Fruit fly (Drosophila melanogaster) whole organism, embryonic: ENCODE measurements around the gene nmo.

Experiments
- Ada2b ChIP-seq: fragments of 200-800 bp; sonication (Bioruptor generic); IDR thresholded peaks from 2 replicates; pipeline ENCODE4 v1.3.6; 2022; ENCODE audit warnings: missing biosample characterization, missing genetic modification characterization
- Bgb ChIP-seq: fragments of 200-800 bp; sonication (Bioruptor generic); IDR thresholded peaks from 2 replicates; pipeline ENCODE4 v1.3.6; 2022; ENCODE audit warnings: missing biosample characterization, missing genetic modification characterization; ENCODE audit not compliant: partially characterized antibody
- CG10979 ChIP-seq: fragments of 200-800 bp; sonication (Bioruptor generic); optimal IDR thresholded peaks from 2 replicates; lab custom pipeline; 2018; ENCODE audit warnings: missing biosample characterization, mild to moderate bottlenecking, missing genetic modification characterization, moderate library complexity
- CG11504 ChIP-seq: fragments of 200-800 bp; sonication (Bioruptor generic); optimal IDR thresholded peaks from 3 replicates; lab custom pipeline; 2019; ENCODE audit warnings: missing biosample characterization, mild to moderate bottlenecking, missing genetic modification characterization, moderate library complexity
- CG12071 ChIP-seq: fragments of 200-800 bp; sonication (Bioruptor generic); optimal IDR thresholded peaks from 3 replicates; lab custom pipeline; 2018; ENCODE audit warnings: missing biosample characterization, mild to moderate bottlenecking, missing genetic modification characterization
- CG13296 ChIP-seq: fragments of 200-800 bp; sonication (Bioruptor generic); optimal IDR thresholded peaks from 3 replicates; lab custom pipeline; 2018; ENCODE audit warnings: missing biosample characterization, mild to moderate bottlenecking, missing genetic modification characterization
- CG14014 ChIP-seq: fragments of 200-800 bp; sonication (Bioruptor generic); IDR thresholded peaks from 2 replicates; pipeline ENCODE4 v1.3.6; 2022; ENCODE audit warnings: missing biosample characterization, missing genetic modification characterization
- CG14965 ChIP-seq: fragments of 200-800 bp; sonication (Bioruptor generic); optimal IDR thresholded peaks from 2 replicates; lab custom pipeline; 2016; ENCODE audit warnings: missing biosample characterization, missing genetic modification characterization, borderline replicate concordance
- CG2116 ChIP-seq: fragments of 200-800 bp; sonication (Bioruptor generic); optimal IDR thresholded peaks from 3 replicates; lab custom pipeline; 2018; ENCODE audit warnings: missing biosample characterization, mild to moderate bottlenecking, missing genetic modification characterization
- CG2875 ChIP-seq: fragments of 200-800 bp; sonication (Bioruptor generic); optimal IDR thresholded peaks from 2 replicates; lab custom pipeline; 2017; ENCODE audit warnings: missing biosample characterization, mild to moderate bottlenecking, missing genetic modification characterization, missing genetic modification reagents
- CG33557 ChIP-seq: fragments of 200-800 bp; sonication (Bioruptor generic); optimal IDR thresholded peaks from 2 replicates; lab custom pipeline; 2019; ENCODE audit warnings: missing biosample characterization, mild to moderate bottlenecking, missing genetic modification characterization, moderate library complexity
- CG4328 ChIP-seq: fragments of 200-800 bp; sonication (Bioruptor generic); optimal IDR thresholded peaks from 3 replicates; lab custom pipeline; 2017; ENCODE audit warnings: missing biosample characterization, missing genetic modification reagents, missing genetic modification characterization
- CG4424 ChIP-seq: fragments of 200-800 bp; sonication (Bioruptor generic); optimal IDR thresholded peaks from 3 replicates; lab custom pipeline; 2016; ENCODE audit warnings: missing biosample characterization, missing genetic modification characterization
- CG4707 ChIP-seq: fragments of 200-800 bp; sonication (Bioruptor generic); optimal IDR thresholded peaks from 2 replicates; lab custom pipeline; 2018; ENCODE audit warnings: missing biosample characterization, mild to moderate bottlenecking, missing genetic modification characterization, moderate library complexity
- CG7357 ChIP-seq: fragments of 200-800 bp; sonication (Bioruptor generic); IDR thresholded peaks from 3 replicates; pipeline ENCODE4 v1.3.6; 2022; ENCODE audit warnings: missing biosample characterization, missing genetic modification characterization
- CG7745 ChIP-seq: fragments of 200-800 bp; sonication (Bioruptor generic); optimal IDR thresholded peaks from 2 replicates; lab custom pipeline; 2018; ENCODE audit warnings: missing biosample characterization, mild to moderate bottlenecking, missing genetic modification characterization, moderate library complexity
- CG8478 ChIP-seq: fragments of >200 bp; optimal IDR thresholded peaks from 2 replicates; lab custom pipeline; 2018
- CG9437 ChIP-seq: fragments of 200-800 bp; sonication (Bioruptor generic); optimal IDR thresholded peaks from 2 replicates; lab custom pipeline; 2018; ENCODE audit warnings: missing biosample characterization, mild to moderate bottlenecking, missing genetic modification characterization
- Dip2 ChIP-seq: fragments of 200-800 bp; sonication (Bioruptor generic); IDR thresholded peaks from 2 replicates; pipeline ENCODE4 v1.3.6; 2022; ENCODE audit warnings: missing biosample characterization, missing genetic modification characterization
- Eip74EF ChIP-seq, 2 experiments: fragments of 200-800 bp in 1 of 2; fragments of >200 bp in 1 of 2; sonication (Bioruptor generic) in 1 of 2; optimal IDR thresholded peaks; 2 replicates each; lab custom pipeline; 2017 to 2019; ENCODE audit warnings: missing biosample characterization in 2 of 2, missing genetic modification characterization in 2 of 2, mild to moderate bottlenecking in 1 of 2, moderate library complexity in 1 of 2
- H2.0 ChIP-seq: fragments of 200-800 bp; sonication (Bioruptor generic); IDR thresholded peaks from 2 replicates; pipeline ENCODE4 v1.3.6; 2022; ENCODE audit warnings: missing biosample characterization, missing genetic modification characterization
- Max ChIP-seq: fragments of 200-800 bp; sonication (Bioruptor generic); optimal IDR thresholded peaks from 2 replicates; lab custom pipeline; 2016; ENCODE audit warnings: missing biosample characterization, mild to moderate bottlenecking, missing genetic modification characterization
- Mes4 ChIP-seq: fragments of 200-800 bp; sonication (Bioruptor generic); optimal IDR thresholded peaks from 2 replicates; lab custom pipeline; 2016; ENCODE audit warnings: missing biosample characterization, missing genetic modification characterization
- Nf-YB ChIP-seq: fragments of 200-800 bp; sonication (Bioruptor generic); optimal IDR thresholded peaks from 3 replicates; lab custom pipeline; 2019; ENCODE audit warnings: missing biosample characterization, mild to moderate bottlenecking, missing genetic modification characterization, moderate library complexity
- Nf-YC ChIP-seq: fragments of 200-800 bp; optimal IDR thresholded peaks from 3 replicates; lab custom pipeline; 2019; ENCODE audit warnings: missing biosample characterization, mild to moderate bottlenecking, missing genetic modification characterization, moderate library complexity
- Oli ChIP-seq: fragments of 200-800 bp; sonication (Bioruptor generic); optimal IDR thresholded peaks from 2 replicates; lab custom pipeline; 2018; ENCODE audit warnings: missing biosample characterization, mild to moderate bottlenecking, missing genetic modification characterization, moderate library complexity
- Ptx1 ChIP-seq: fragments of 200-800 bp; sonication (Bioruptor generic); IDR thresholded peaks from 2 replicates; pipeline ENCODE4 v1.3.6; 2022; ENCODE audit warnings: missing biosample characterization, missing genetic modification characterization
- Ravus ChIP-seq: fragments of 200-800 bp; sonication (Bioruptor generic); IDR thresholded peaks from 2 replicates; pipeline ENCODE4 v1.3.6; 2022; ENCODE audit warnings: missing biosample characterization, missing genetic modification characterization
- Sox102F ChIP-seq: fragments of 200-800 bp; sonication (Bioruptor generic); optimal IDR thresholded peaks from 2 replicates; lab custom pipeline; 2018; ENCODE audit warnings: missing biosample characterization, mild to moderate bottlenecking, missing genetic modification characterization, moderate library complexity
- Taf1 ChIP-seq: fragments of 200-800 bp; sonication (Bioruptor generic); IDR thresholded peaks from 2 replicates; pipeline ENCODE4 v1.3.6; 2022; ENCODE audit warnings: missing biosample characterization, missing genetic modification characterization
- ap ChIP-seq: fragments of 200-800 bp; sonication (Bioruptor generic); IDR thresholded peaks from 2 replicates; pipeline ENCODE4 v1.3.6; 2022; ENCODE audit warnings: missing biosample characterization, missing genetic modification characterization
- ase ChIP-seq: fragments of 200-800 bp; sonication (Bioruptor generic); IDR thresholded peaks from 3 replicates; pipeline ENCODE4 v1.3.6; 2022; ENCODE audit warnings: missing biosample characterization, missing genetic modification characterization
- caup ChIP-seq: fragments of 200-800 bp; sonication (Bioruptor generic); optimal IDR thresholded peaks from 3 replicates; lab custom pipeline; 2017; ENCODE audit warnings: missing biosample characterization, mild to moderate bottlenecking, missing genetic modification characterization, moderate library complexity; ENCODE audit not compliant: severe bottlenecking
- crc ChIP-seq: fragments of 200-800 bp; sonication (Bioruptor generic); optimal IDR thresholded peaks from 2 replicates; lab custom pipeline; 2016; ENCODE audit warnings: missing biosample characterization, missing genetic modification characterization
- dmrt11E ChIP-seq: fragments of 200-800 bp; sonication (Bioruptor generic); optimal IDR thresholded peaks from 3 replicates; lab custom pipeline; 2018; ENCODE audit warnings: missing biosample characterization, mild to moderate bottlenecking, missing genetic modification characterization, moderate library complexity
- ems ChIP-seq: fragments of 200-800 bp; sonication (Bioruptor generic); optimal IDR thresholded peaks from 3 replicates; lab custom pipeline; 2016; ENCODE audit warnings: missing biosample characterization, missing genetic modification characterization
- ftz-f1 ChIP-seq: fragments of 200-800 bp; sonication (Bioruptor generic); optimal IDR thresholded peaks from 2 replicates; lab custom pipeline; 2016; ENCODE audit warnings: missing biosample characterization, missing genetic modification characterization
- hb ChIP-seq: fragments of 200-800 bp; sonication (Bioruptor generic); IDR thresholded peaks from 3 replicates; pipeline ENCODE4 v1.3.6; 2022; ENCODE audit warnings: missing biosample characterization, missing genetic modification characterization; ENCODE audit not compliant: partially characterized antibody
- hth ChIP-seq: fragments of >200 bp; optimal IDR thresholded peaks from 2 replicates; lab custom pipeline; 2017; ENCODE audit warnings: inconsistent platforms
- kay ChIP-seq: fragments of 200-800 bp; sonication (Bioruptor generic); optimal IDR thresholded peaks from 2 replicates; lab custom pipeline; 2016; ENCODE audit warnings: missing biosample characterization, missing genetic modification characterization
- kni ChIP-seq: fragments of 200-800 bp; sonication (Bioruptor generic); optimal IDR thresholded peaks from 3 replicates; lab custom pipeline; 2017; ENCODE audit warnings: mild to moderate bottlenecking, missing biosample characterization, missing genetic modification reagents, missing genetic modification characterization
- mirr ChIP-seq: fragments of 200-800 bp; sonication (Bioruptor generic); optimal IDR thresholded peaks from 3 replicates; lab custom pipeline; 2018; ENCODE audit warnings: missing biosample characterization, mild to moderate bottlenecking, missing genetic modification characterization
- nau ChIP-seq: fragments of 200-800 bp; sonication (Bioruptor generic); optimal IDR thresholded peaks from 3 replicates; lab custom pipeline; 2017; ENCODE audit warnings: missing biosample characterization, mild to moderate bottlenecking, missing genetic modification characterization, missing genetic modification reagents
- nerfin-2 ChIP-seq: fragments of 200-800 bp; sonication (Bioruptor generic); IDR thresholded peaks from 2 replicates; pipeline ENCODE4 v1.3.6; 2022; ENCODE audit warnings: missing biosample characterization, missing genetic modification characterization; ENCODE audit not compliant: partially characterized antibody
- org-1 ChIP-seq: fragments of 200-800 bp; sonication (Bioruptor generic); optimal IDR thresholded peaks from 2 replicates; lab custom pipeline; 2017; ENCODE audit warnings: missing biosample characterization, missing genetic modification characterization
- otp ChIP-seq: fragments of 200-800 bp; sonication (Bioruptor generic); IDR thresholded peaks from 3 replicates; pipeline ENCODE4, ENCODE4 v1.3.6; 2022; ENCODE audit warnings: missing biosample characterization, missing genetic modification characterization
- peb ChIP-seq: fragments of 200-800 bp; sonication (Bioruptor generic); IDR thresholded peaks from 2 replicates; pipeline ENCODE4 v1.3.6; 2022; ENCODE audit warnings: missing biosample characterization, missing genetic modification characterization
- psq ChIP-seq: fragments of 200-800 bp; sonication (Bioruptor generic); optimal IDR thresholded peaks from 2 replicates; lab custom pipeline; 2017; ENCODE audit warnings: missing biosample characterization, missing genetic modification characterization
- slbo ChIP-seq: fragments of 200-800 bp; sonication (Bioruptor generic); IDR thresholded peaks from 2 replicates; pipeline ENCODE4 v1.3.6; 2022; ENCODE audit warnings: missing biosample characterization, missing genetic modification characterization
- stwl ChIP-seq: fragments of 200-800 bp; sonication (Bioruptor generic); optimal IDR thresholded peaks from 3 replicates; lab custom pipeline; 2018; ENCODE audit warnings: missing biosample characterization, mild to moderate bottlenecking, missing genetic modification characterization, moderate library complexity
- ttk ChIP-seq: fragments of 200-800 bp; sonication (Bioruptor generic); IDR thresholded peaks from 2 replicates; pipeline ENCODE4 v2.1.2; 2022; ENCODE audit warnings: missing biosample characterization, missing genetic modification characterization
- zf30C ChIP-seq: fragments of 200-800 bp; sonication (Bioruptor generic); optimal IDR thresholded peaks from 3 replicates; lab custom pipeline; 2018; ENCODE audit warnings: missing biosample characterization, mild to moderate bottlenecking, missing genetic modification characterization

Gene nmo

dm6 chr3L:8077207-8077606 lies 98.4 kb downstream of the nmo start (continued):
- no peak for TF ChIP-seq CG2116 (GFP tag; lab: Kevin White, UChicago)
- no peak for TF ChIP-seq Ada2b (GFP tag; lab: Robert Waterston, UW)
- TF ChIP-seq kay (GFP tag; lab: Kevin White, UChicago) = no peak
- no peak for TF ChIP-seq CG10979 (tag; lab: Kevin White, UChicago)
- TF ChIP-seq dmrt11E (tag; lab: Kevin White, UChicago) = no peak
- TF ChIP-seq CG4424 = no peak
- no peak for TF ChIP-seq Oli (tag; lab: Kevin White, UChicago)
- TF ChIP-seq CG9437 (GFP tag; lab: Kevin White, UChicago) = no peak
- TF ChIP-seq CG12071 (GFP tag; lab: Kevin White, UChicago) = peak; percentile 8
- no peak for TF ChIP-seq CG33557 (GFP tag; lab: Kevin White, UChicago)
- no peak for TF ChIP-seq ase
- no peak for TF ChIP-seq CG2875 (GFP tag; lab: Kevin White, UChicago)
- no peak for TF ChIP-seq H2.0 (GFP tag; lab: Robert Waterston, UW)
- TF ChIP-seq kni (GFP tag; lab: Kevin White, UChicago) = no peak
- no peak for TF ChIP-seq ttk (GFP tag; lab: Robert Waterston, UW)
- TF ChIP-seq psq (GFP tag; lab: Kevin White, UChicago) = no peak
- TF ChIP-seq Taf1 = no peak
- TF ChIP-seq Mes4 (GFP tag; lab: Kevin White, UChicago) = no peak
- TF ChIP-seq CG7357 (GFP tag; lab: Robert Waterston, UW) = no peak
- no peak for TF ChIP-seq Eip74EF (GFP tag; optimal IDR thresholded peaks at IDR 0.05; lab: Kevin White, UChicago)
- peak; percentile 23 for TF ChIP-seq caup
- TF ChIP-seq ftz-f1 (GFP tag; lab: Kevin White, UChicago) = no peak
- no peak for TF ChIP-seq Ravus (GFP tag; lab: Robert Waterston, UW)
- TF ChIP-seq nerfin-2 (GFP tag; lab: Robert Waterston, UW) = no peak
- no peak for TF ChIP-seq otp
- TF ChIP-seq nau (GFP tag; lab: Kevin White, UChicago) = no peak
- no peak for TF ChIP-seq stwl
- no peak for TF ChIP-seq CG14014 (GFP tag; lab: Robert Waterston, UW)
- no peak for TF ChIP-seq crc (GFP tag; lab: Kevin White, UChicago)
- no peak for TF ChIP-seq peb (GFP tag; lab: Robert Waterston, UW)
- TF ChIP-seq zf30C (GFP tag; lab: Kevin White, UChicago) = no peak
- TF ChIP-seq Nf-YB (GFP tag; lab: Kevin White, UChicago) = peak; percentile 25
- peak; percentile 51 for TF ChIP-seq CG13296 (GFP tag; lab: Kevin White, UChicago)
- no peak for TF ChIP-seq hb (GFP tag; lab: Robert Waterston, UW)
- TF ChIP-seq CG4707 (GFP tag; lab: Kevin White, UChicago) = no peak
- TF ChIP-seq CG11504 = no peak
- TF ChIP-seq CG14965 (GFP tag; lab: Kevin White, UChicago) = no peak
- TF ChIP-seq Nf-YC (tag; lab: Kevin White, UChicago) = peak; percentile 39
- no peak for TF ChIP-seq Sox102F
- no peak for TF ChIP-seq Dip2 (GFP tag; lab: Robert Waterston, UW)
- TF ChIP-seq mirr (GFP tag; lab: Kevin White, UChicago) = peak; percentile 16
- TF ChIP-seq CG7745 = no peak
- TF ChIP-seq Ptx1 (GFP tag; lab: Robert Waterston, UW) = no peak
- TF ChIP-seq ap (GFP tag; lab: Robert Waterston, UW) = no peak
- TF ChIP-seq hth (lab: Kevin White, UChicago) = no peak
- TF ChIP-seq org-1 (GFP tag; lab: Kevin White, UChicago) = no peak
- TF ChIP-seq CG8478 (lab: Kevin White, UChicago) = no peak
- TF ChIP-seq ems (GFP tag; lab: Kevin White, UChicago) = no peak
- TF ChIP-seq Bgb (GFP tag; lab: Robert Waterston, UW) = no peak
- TF ChIP-seq Max (GFP tag; lab: Kevin White, UChicago) = no peak
- no peak for TF ChIP-seq CG4328
- no peak for TF ChIP-seq slbo (GFP tag; lab: Robert Waterston, UW)
